Worm (Caenorhabditis elegans) whole organism, L1 larva: ENCODE data around the gene cpr-2.

Experiments
- C04F5.9 ChIP-seq: sonication (generic microtip); optimal IDR thresholded peaks from 2 replicates; lab custom pipeline; 2016; ENCODE audit warnings: missing genetic modification characterization, missing compliant biosample characterization
- C16A3.4 ChIP-seq: fragments of 150-350 bp; optimal IDR thresholded peaks from 2 replicates; lab custom pipeline; 2014; ENCODE audit warnings: missing biosample characterization, missing genetic modification characterization
- C34B4.2 ChIP-seq: sonication (generic microtip); optimal IDR thresholded peaks from 2 replicates; lab custom pipeline; 2017; ENCODE audit warnings: mild to moderate bottlenecking, missing genetic modification characterization, missing compliant biosample characterization
- F16B12.6 ChIP-seq: fragments of 150-350 bp; optimal IDR thresholded peaks from 2 replicates; lab custom pipeline; 2014; ENCODE audit warnings: missing biosample characterization, missing genetic modification characterization
- Y116A8C.19 ChIP-seq: sonication (generic microtip); optimal IDR thresholded peaks from 2 replicates; lab custom pipeline; 2016; ENCODE audit warnings: missing compliant biosample characterization, missing genetic modification characterization, borderline replicate concordance
- ama-1 ChIP-seq: fragments of 150-350 bp; optimal IDR thresholded peaks from 2 replicates; lab custom pipeline; 2014
- blmp-1 ChIP-seq: fragments of 150-350 bp; optimal IDR thresholded peaks from 2 replicates; lab custom pipeline; 2014; ENCODE audit warnings: missing biosample characterization, missing genetic modification characterization
- ceh-8 ChIP-seq: fragments of 200-800 bp; sonication (Bioruptor generic); optimal IDR thresholded peaks from 2 replicates; lab custom pipeline; 2018; ENCODE audit warnings: mild to moderate bottlenecking, missing genetic modification characterization, moderate library complexity, missing compliant biosample characterization
- ceh-82 ChIP-seq, 3 experiments: fragments of 150-350 bp in 1 of 3; sonication (generic microtip) in 2 of 3; optimal IDR thresholded peaks; 2 replicates each; lab custom pipeline; 2014 to 2017; ENCODE audit warnings: missing biosample characterization in 3 of 3, missing genetic modification characterization in 3 of 3
- ceh-88 ChIP-seq: fragments of 200-800 bp; sonication (Bioruptor generic); IDR thresholded peaks from 2 replicates; pipeline ENCODE4 v1.3.6; 2022; ENCODE audit warnings: missing genetic modification characterization, missing compliant biosample characterization
- ces-1 ChIP-seq: fragments of 150-350 bp; optimal IDR thresholded peaks from 2 replicates; lab custom pipeline; 2014; ENCODE audit warnings: missing biosample characterization, missing genetic modification reagents, missing genetic modification characterization
- dpl-1 ChIP-seq, 3 experiments: fragments of 150-350 bp in 2 of 3; sonication (generic microtip) in 1 of 3; optimal IDR thresholded peaks; 2 replicates each; lab custom pipeline; 2014 to 2017; ENCODE audit warnings: missing biosample characterization in 3 of 3, missing genetic modification characterization in 3 of 3, missing genetic modification reagents in 3 of 3
- efl-1 ChIP-seq, 4 experiments: fragments of 150-350 bp; optimal IDR thresholded peaks in 3 of 4; peaks in 1 of 4; 1 replicate in 1 of 4; 2 replicates in 3 of 4; lab custom pipeline; 2014; ENCODE audit warnings: missing biosample characterization in 2 of 4, missing genetic modification characterization in 2 of 4, missing genetic modification reagents in 2 of 4
- efl-3 ChIP-seq: fragments of 200-800 bp; sonication (Bioruptor generic); optimal IDR thresholded peaks from 2 replicates; lab custom pipeline; 2018; ENCODE audit warnings: mild to moderate bottlenecking, missing genetic modification characterization, missing compliant biosample characterization
- egl-13 ChIP-seq: sonication (generic microtip); optimal IDR thresholded peaks from 2 replicates; lab custom pipeline; 2016; ENCODE audit warnings: missing genotype, missing genetic modification reagents, missing genetic modification characterization, missing compliant biosample characterization
- elt-2 ChIP-seq: sonication (generic microtip); optimal IDR thresholded peaks from 2 replicates; lab custom pipeline; 2016; ENCODE audit warnings: missing genetic modification characterization, mild to moderate bottlenecking, inconsistent platforms, missing compliant biosample characterization, missing genetic modification reagents
- elt-3 ChIP-seq, 6 experiments: fragments of 150-350 bp in 1 of 6; sonication (generic microtip); optimal IDR thresholded peaks; 2 replicates each; lab custom pipeline; 2017 to 2018; ENCODE audit warnings: missing biosample characterization in 6 of 6, missing genetic modification characterization in 6 of 6, inconsistent platforms in 1 of 6
- fkh-10 ChIP-seq: sonication (generic microtip); optimal IDR thresholded peaks from 2 replicates; lab custom pipeline; 2017; ENCODE audit warnings: missing biosample characterization, missing genetic modification reagents, missing genetic modification characterization
- fkh-8 ChIP-seq: sonication (generic microtip); optimal IDR thresholded peaks from 2 replicates; lab custom pipeline; 2016; ENCODE audit warnings: mild to moderate bottlenecking, missing genetic modification characterization, missing compliant biosample characterization
- fos-1 ChIP-seq: fragments of 150-350 bp; optimal IDR thresholded peaks from 2 replicates; lab custom pipeline; 2014; ENCODE audit warnings: missing biosample characterization, missing genetic modification characterization
- hlh-17 ChIP-seq: fragments of 200-800 bp; sonication (Bioruptor generic); optimal IDR thresholded peaks from 2 replicates; lab custom pipeline; 2018; ENCODE audit warnings: missing genetic modification characterization, mild to moderate bottlenecking, missing compliant biosample characterization, moderate library complexity, borderline replicate concordance
- irx-1 ChIP-seq: sonication (generic microtip); optimal IDR thresholded peaks from 2 replicates; lab custom pipeline; 2016; ENCODE audit warnings: missing genetic modification characterization, missing compliant biosample characterization
- isw-1 ChIP-seq: fragments of 200-800 bp; sonication (Bioruptor generic); IDR thresholded peaks from 2 replicates; pipeline ENCODE4 v1.3.6; 2022; ENCODE audit warnings: missing genetic modification characterization, missing compliant biosample characterization
- lin-35 ChIP-seq, 2 experiments: fragments of 150-350 bp; optimal IDR thresholded peaks; 2 replicates each; lab custom pipeline; 2014; ENCODE audit warnings: missing biosample characterization in 2 of 2, missing genetic modification characterization in 2 of 2, missing genetic modification reagents in 2 of 2
- lin-39 ChIP-seq: fragments of 150-350 bp; optimal IDR thresholded peaks from 2 replicates; lab custom pipeline; 2014; ENCODE audit warnings: missing biosample characterization, missing genetic modification reagents, missing genetic modification characterization
- mab-9 ChIP-seq: fragments of 200-800 bp; sonication (Bioruptor generic); IDR thresholded peaks from 2 replicates; pipeline ENCODE4 v1.3.6; 2022; ENCODE audit warnings: missing genetic modification reagents, missing genetic modification characterization, missing compliant biosample characterization
- mef-2 ChIP-seq: fragments of 150-350 bp; optimal IDR thresholded peaks from 2 replicates; lab custom pipeline; 2014; ENCODE audit warnings: missing biosample characterization, missing genetic modification characterization
- mep-1 ChIP-seq: fragments of 150-350 bp; optimal IDR thresholded peaks from 2 replicates; lab custom pipeline; 2014; ENCODE audit warnings: missing biosample characterization, missing genetic modification characterization
- nhr-11 ChIP-seq: fragments of 150-350 bp; optimal IDR thresholded peaks from 2 replicates; lab custom pipeline; 2014; ENCODE audit warnings: missing biosample characterization, missing genetic modification characterization
- nhr-47 ChIP-seq: sonication (generic microtip); optimal IDR thresholded peaks from 2 replicates; lab custom pipeline; 2016; ENCODE audit warnings: mild to moderate bottlenecking, missing genetic modification characterization, moderate library complexity, missing compliant biosample characterization
- nhr-76 ChIP-seq: sonication (generic microtip); optimal IDR thresholded peaks from 2 replicates; lab custom pipeline; 2017; ENCODE audit warnings: missing biosample characterization, missing genetic modification characterization
- nhr-85 ChIP-seq: sonication (generic microtip); peaks from one replicate; lab custom pipeline; 2016; ENCODE audit warnings: missing genetic modification characterization, inconsistent platforms, missing compliant biosample characterization
- nhr-90 ChIP-seq: sonication (generic microtip); optimal IDR thresholded peaks from 2 replicates; lab custom pipeline; 2016; ENCODE audit warnings: mild to moderate bottlenecking, missing genetic modification characterization, missing compliant biosample characterization; ENCODE audit not compliant: poor library complexity
- rnt-1 ChIP-seq: sonication (generic microtip); optimal IDR thresholded peaks from 2 replicates; lab custom pipeline; 2016; ENCODE audit warnings: mild to moderate bottlenecking, missing genetic modification characterization, moderate library complexity, missing compliant biosample characterization
- skn-1 ChIP-seq: fragments of 150-350 bp; optimal IDR thresholded peaks from 2 replicates; lab custom pipeline; 2014; ENCODE audit warnings: missing biosample characterization, missing genetic modification characterization
- snpc-4 ChIP-seq: fragments of 150-350 bp; optimal IDR thresholded peaks from 2 replicates; lab custom pipeline; 2014; ENCODE audit warnings: missing biosample characterization, missing genetic modification characterization
- snu-23 ChIP-seq: sonication (generic microtip); optimal IDR thresholded peaks from 2 replicates; lab custom pipeline; 2016; ENCODE audit warnings: missing genetic modification characterization, missing compliant biosample characterization
- sptf-1 ChIP-seq: fragments of 150-350 bp; optimal IDR thresholded peaks from 2 replicates; lab custom pipeline; 2014; ENCODE audit warnings: missing biosample characterization, missing genetic modification characterization
- sup-37 ChIP-seq: fragments of 200-800 bp; sonication (Bioruptor generic); optimal IDR thresholded peaks from 2 replicates; lab custom pipeline; 2018; ENCODE audit warnings: mild to moderate bottlenecking, missing genetic modification characterization, missing compliant biosample characterization
- tbx-2 ChIP-seq: sonication (generic microtip); optimal IDR thresholded peaks from 2 replicates; lab custom pipeline; 2016; ENCODE audit warnings: missing genetic modification characterization, missing compliant biosample characterization
- unc-130 ChIP-seq: fragments of 150-350 bp; optimal IDR thresholded peaks from 2 replicates; lab custom pipeline; 2017; ENCODE audit warnings: missing biosample characterization, missing genetic modification characterization, inconsistent platforms
- unc-62 ChIP-seq: fragments of 150-350 bp; optimal IDR thresholded peaks from 2 replicates; lab custom pipeline; 2014; ENCODE audit warnings: missing biosample characterization, missing genetic modification reagents, missing genetic modification characterization
- unc-98 ChIP-seq: fragments of 200-800 bp; sonication (Bioruptor generic); IDR thresholded peaks from 2 replicates; pipeline ENCODE4 v1.3.6; 2022; ENCODE audit warnings: missing genetic modification characterization, missing compliant biosample characterization
- vab-15 ChIP-seq: sonication (generic microtip); optimal IDR thresholded peaks from 2 replicates; lab custom pipeline; 2017; ENCODE audit warnings: missing genotype, mild to moderate bottlenecking, missing genetic modification characterization, missing compliant biosample characterization
- zip-4 ChIP-seq: fragments of 200-800 bp; sonication (Bioruptor generic); optimal IDR thresholded peaks from 2 replicates; lab custom pipeline; 2018; ENCODE audit warnings: mild to moderate bottlenecking, missing genetic modification characterization, moderate library complexity, missing compliant biosample characterization
- ztf-11 ChIP-seq, 2 experiments: sonication (generic microtip); optimal IDR thresholded peaks; 2 replicates each; lab custom pipeline; 2016 to 2017; ENCODE audit warnings: missing genetic modification characterization in 2 of 2, missing biosample characterization in 1 of 2, missing compliant biosample characterization in 1 of 2

The cpr-2 gene

ce11 chrV:16550680-16551079 is 16.8 kb upstream of the cpr-2 start, which contains the start of gene srbc-65:
TSS of gene srbc-65 (plus strand) at chrV:16550980.
- TF ChIP-seq mep-1 (tag; lab: Kevin White, UChicago) (no peak), C16A3.4 (tag; lab: Kevin White, UChicago) (no peak)

ce11 chrV:16540657-16541056 is 6.8 kb upstream of the cpr-2 start:
- TF ChIP-seq nhr-11 (no peak), nhr-85 (no peak), sptf-1 (no peak), fkh-8 (tag; lab: Kevin White, UChicago) (no peak), nhr-90 (no peak), C16A3.4 (tag; lab: Kevin White, UChicago) (no peak), ama-1 (lab: Kevin White, UChicago) (no peak), vab-15 (tag; lab: Kevin White, UChicago) (no peak), C04F5.9 (no peak)

- TF ChIP-seq mab-9 = no peak
- TF ChIP-seq fkh-10 = no peak
- TF ChIP-seq skn-1 (tag; lab: Kevin White, UChicago) = no peak
- no peak for TF ChIP-seq mef-2 (tag; lab: Kevin White, UChicago)
- TF ChIP-seq nhr-76 = no peak
- TF ChIP-seq isw-1 (GFP tag; lab: Robert Waterston, UW) = no peak
- no peak for TF ChIP-seq zip-4 (GFP tag; lab: Kevin White, UChicago)
- no peak for TF ChIP-seq Y116A8C.19 (tag; lab: Kevin White, UChicago)
- TF ChIP-seq elt-3 (tag; optimal IDR thresholded peaks at IDR 0.05; lab: Kevin White, UChicago) = no peak
- TF ChIP-seq lin-39 = no peak
- no peak for TF ChIP-seq unc-130 (tag; lab: Kevin White, UChicago)
Observed at ce11 chrV:16539666-16540065, 5.8 kb upstream of the cpr-2 start.

ce11 chrV:16537908-16538446 is 4.1 kb upstream of the cpr-2 start, which contains the start of gene Y32B12B.2:
TSS of gene Y32B12B.2 (plus strand) at chrV:16538396.
- peak; percentile 68 for TF ChIP-seq snu-23 (GFP tag; lab: Kevin White, UChicago)
- no peak for TF ChIP-seq C34B4.2 (tag; lab: Kevin White, UChicago)
- TF ChIP-seq ceh-88 = no peak
- no peak for TF ChIP-seq fos-1 (tag; lab: Kevin White, UChicago)
- TF ChIP-seq dpl-1 (GFP tag; optimal IDR thresholded peaks at IDR 0.05; lab: Kevin White, UChicago) = peak; percentile 77 to 87 (median 84)
- no peak for TF ChIP-seq nhr-11
- TF ChIP-seq F16B12.6 (tag; lab: Kevin White, UChicago) = peak; percentile 88
- peak; percentile 47 for TF ChIP-seq irx-1 (tag; lab: Kevin White, UChicago)
- peak; percentile 65 for TF ChIP-seq tbx-2
- TF ChIP-seq lin-35 (GFP tag; optimal IDR thresholded peaks at IDR 0.05; lab: Kevin White, UChicago) = peak; percentile 73 to 89
- TF ChIP-seq nhr-47 (tag; lab: Kevin White, UChicago) = peak; percentile 85
- TF ChIP-seq ceh-8 (GFP tag; lab: Kevin White, UChicago) = no peak
- peak in 1 of 2 experiments; percentile 31 for TF ChIP-seq ztf-11 (tag; optimal IDR thresholded peaks at IDR 0.05; lab: Kevin White, UChicago)
- TF ChIP-seq unc-62 (GFP tag; lab: Kevin White, UChicago) = no peak
- peak; percentile 6 for TF ChIP-seq skn-1 (tag; lab: Kevin White, UChicago)
- peak; percentile 78 to 85 for TF ChIP-seq efl-1 (optimal IDR thresholded peaks at IDR 0.05; lab: Kevin White, UChicago)
- TF ChIP-seq efl-1 (GFP tag; optimal IDR thresholded peaks at IDR 0.05 in 1 of 2; lab: Kevin White, UChicago) = peak; percentile 85 to 98
- TF ChIP-seq fkh-8 (tag; lab: Kevin White, UChicago) = peak; percentile 38
- TF ChIP-seq elt-3 (tag; optimal IDR thresholded peaks at IDR 0.05; lab: Kevin White, UChicago) = peak in 1 of 6 experiments; percentile 4
- no peak for TF ChIP-seq blmp-1 (tag; lab: Kevin White, UChicago)
- TF ChIP-seq ceh-82 (tag; optimal IDR thresholded peaks at IDR 0.05; lab: Kevin White, UChicago) = peak; percentile 43 to 56 (median 45)
- TF ChIP-seq egl-13 (tag; lab: Kevin White, UChicago) = peak; percentile 65
- TF ChIP-seq efl-3 (GFP tag; lab: Kevin White, UChicago) = no peak
- TF ChIP-seq rnt-1 (tag; lab: Kevin White, UChicago) = no peak
- no peak for TF ChIP-seq nhr-76
- TF ChIP-seq unc-98 (GFP tag; lab: Robert Waterston, UW) = peak; percentile 58
- TF ChIP-seq hlh-17 (GFP tag; lab: Kevin White, UChicago) = no peak
- TF ChIP-seq ces-1 (GFP tag; lab: Kevin White, UChicago) = no peak
- peak; percentile 19 for TF ChIP-seq sup-37 (GFP tag; lab: Kevin White, UChicago)
- TF ChIP-seq elt-2 (tag; lab: Kevin White, UChicago) = peak; percentile 38
- TF ChIP-seq snpc-4 (tag; lab: Kevin White, UChicago) = peak; percentile 63
